Worm (Caenorhabditis elegans) whole organism, L2 larva: ENCODE results near the gene F23D12.3.

Source experiments
- blmp-1 ChIP-seq: sonication (generic microtip); optimal IDR thresholded peaks from 2 replicates; lab custom pipeline; 2017; ENCODE audit warnings: missing genetic modification characterization, mild to moderate bottlenecking, missing compliant biosample characterization, antibody characterized with exemption, moderate library complexity; ENCODE audit not compliant: insufficient read depth
- ceh-16 ChIP-seq: fragments of 150-350 bp; optimal IDR thresholded peaks from 2 replicates; lab custom pipeline; 2014; ENCODE audit warnings: missing biosample characterization, missing genetic modification characterization
- elt-1 ChIP-seq: fragments of 150-350 bp; optimal IDR thresholded peaks from 2 replicates; lab custom pipeline; 2014; ENCODE audit warnings: missing biosample characterization, missing genetic modification characterization
- fos-1 ChIP-seq: fragments of 150-350 bp; optimal IDR thresholded peaks from 2 replicates; lab custom pipeline; 2014; ENCODE audit warnings: missing biosample characterization, missing genetic modification characterization
- lin-11 ChIP-seq: fragments of 150-350 bp; sonication (generic microtip); optimal IDR thresholded peaks from 2 replicates; lab custom pipeline; 2014; ENCODE audit warnings: missing biosample characterization, missing genetic modification characterization, inconsistent platforms, mixed read lengths
- lin-13 ChIP-seq: fragments of 150-350 bp; optimal IDR thresholded peaks from 2 replicates; lab custom pipeline; 2014; ENCODE audit warnings: missing biosample characterization, missing genetic modification reagents, missing genetic modification characterization
- lsy-2 ChIP-seq, 2 experiments: fragments of 150-350 bp in 1 of 2; sonication (generic microtip) in 1 of 2; optimal IDR thresholded peaks; 2 replicates each; lab custom pipeline; 2014 to 2017; ENCODE audit warnings: missing biosample characterization in 2 of 2, missing genetic modification characterization in 2 of 2
- mbf-1 ChIP-seq: sonication (generic microtip); optimal IDR thresholded peaks from 2 replicates; lab custom pipeline; 2017; ENCODE audit warnings: missing biosample characterization, missing genetic modification characterization
- nhr-12 ChIP-seq: fragments of 150-350 bp; optimal IDR thresholded peaks from 2 replicates; lab custom pipeline; 2014; ENCODE audit warnings: missing biosample characterization, missing genetic modification characterization
- unc-39 ChIP-seq: fragments of 150-350 bp; optimal IDR thresholded peaks from 2 replicates; lab custom pipeline; 2014; ENCODE audit warnings: missing biosample characterization, missing genetic modification characterization
- unc-62 ChIP-seq: fragments of 150-350 bp; optimal IDR thresholded peaks from 2 replicates; lab custom pipeline; 2014; ENCODE audit warnings: missing biosample characterization, missing genetic modification reagents, missing genetic modification characterization
- ztf-11 ChIP-seq: sonication (generic microtip); optimal IDR thresholded peaks from 2 replicates; lab custom pipeline; 2017; ENCODE audit warnings: missing biosample characterization, missing genetic modification characterization
- ztf-4 ChIP-seq: fragments of 150-350 bp; optimal IDR thresholded peaks from 2 replicates; lab custom pipeline; 2014; ENCODE audit warnings: missing biosample characterization, missing genetic modification characterization

DNA sequence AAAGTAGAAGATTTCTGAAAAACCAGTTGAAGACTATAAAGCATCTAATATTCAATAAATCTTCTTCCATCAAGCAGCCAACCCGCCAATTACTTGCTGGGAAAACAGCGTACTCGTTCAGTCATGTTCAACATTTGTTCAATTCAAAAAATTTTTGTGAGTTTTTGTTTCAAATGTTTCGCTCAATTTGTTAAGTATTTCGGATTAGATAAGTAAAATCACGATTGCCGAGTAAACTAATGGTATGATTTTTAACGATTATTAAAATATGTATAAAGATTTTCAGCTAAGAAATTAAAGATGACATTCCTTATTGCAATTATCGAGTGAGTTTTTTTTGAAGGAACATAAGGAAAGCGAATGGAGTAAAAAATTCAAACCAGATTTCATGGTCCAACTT, 28.3 kb downstream of the F23D12.3 start, which contains the start of gene M163.10:
- TF ChIP-seq lsy-2 (tag; optimal IDR thresholded peaks at IDR 0.05; lab: Kevin White, UChicago) = no peak
- TF ChIP-seq blmp-1 (tag; lab: Kevin White, UChicago) = no peak
- TF ChIP-seq unc-62 (GFP tag; lab: Kevin White, UChicago) = no peak
- TF ChIP-seq lin-11 (tag; lab: Kevin White, UChicago) = no peak
- TF ChIP-seq lin-13 (GFP tag; lab: Kevin White, UChicago) = no peak
- no peak for TF ChIP-seq unc-39 (tag; lab: Kevin White, UChicago)
- TF ChIP-seq ztf-4 (tag; lab: Kevin White, UChicago) = no peak
- TF ChIP-seq mbf-1 (tag; lab: Kevin White, UChicago) = no peak
- no peak for TF ChIP-seq elt-1
- TF ChIP-seq ztf-11 (tag; lab: Kevin White, UChicago) = no peak
- TF ChIP-seq nhr-12 (tag; lab: Kevin White, UChicago) = no peak
- no peak for TF ChIP-seq fos-1 (tag; lab: Kevin White, UChicago)
- TF ChIP-seq ceh-16 (tag; lab: Kevin White, UChicago) = no peak
